Fruit fly (Drosophila melanogaster): Measurements from ENCODE around the gene zuc.

dm6 chr2L:11970343-11970742 lies 19.3 kb downstream of the zuc start:
- no peak for TF ChIP-seq ey (GFP tag; optimal IDR thresholded peaks at IDR 0.05)
- TF ChIP-seq foxo (GFP tag; optimal IDR thresholded peaks at IDR 0.05), result no peak
- no peak for TF ChIP-seq psq (GFP tag; optimal IDR thresholded peaks at IDR 0.05)
- TF ChIP-seq N (GFP tag; optimal IDR thresholded peaks at IDR 0.05), result no peak
- TF ChIP-seq Hnf4 (GFP tag; optimal IDR thresholded peaks at IDR 0.05), result no peak
- TF ChIP-seq pan (optimal IDR thresholded peaks at IDR 0.05), result no peak
- no peak for TF ChIP-seq tai (GFP tag; optimal IDR thresholded peaks at IDR 0.05)
- TF ChIP-seq usp (GFP tag; optimal IDR thresholded peaks at IDR 0.05), result no peak
- TF ChIP-seq br (GFP tag; optimal IDR thresholded peaks at IDR 0.05), result no peak
- no peak for TF ChIP-seq CG32264 (GFP tag; optimal IDR thresholded peaks at IDR 0.05)
- no peak for TF ChIP-seq Myc (optimal IDR thresholded peaks at IDR 0.05)
- no peak for TF ChIP-seq dsf (GFP tag; optimal IDR thresholded peaks at IDR 0.05; ENCODE audit: borderline replicate concordance)
- TF ChIP-seq Hr78 (GFP tag; optimal IDR thresholded peaks at IDR 0.05), result no peak
